Worm (Caenorhabditis elegans) whole organism, dauer: ENCODE measurements around the gene F16G10.8.

ENCODE experiments used
- unc-62 ChIP-seq: sonication (generic microtip); optimal IDR thresholded peaks from 2 replicates; lab custom pipeline; 2017; ENCODE audit warnings: missing biosample characterization, missing genetic modification reagents, missing genetic modification characterization

Gene F16G10.8

DNA sequence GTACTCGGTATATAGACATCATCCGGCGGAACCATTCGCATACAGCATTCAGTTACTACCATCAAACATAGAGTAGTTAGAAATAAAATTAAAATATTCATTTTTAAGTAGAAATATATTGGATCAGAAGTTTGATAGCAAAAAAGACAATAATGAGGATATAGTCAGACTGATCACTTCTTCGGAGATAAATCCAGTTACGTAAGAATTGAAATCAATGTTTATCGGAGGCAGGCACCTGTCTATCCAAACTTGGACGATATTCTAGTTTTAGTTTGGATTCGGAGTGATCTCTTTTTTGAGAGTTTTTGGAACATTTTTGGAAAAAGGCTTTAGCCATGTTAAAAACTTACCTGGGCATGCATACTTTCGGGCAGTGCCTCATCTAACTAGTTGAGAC, at the start of gene F16G10.8:
Gene F16G10.8 (minus strand): TSS at position 101 of the 400 bp plus-strand sequence.
- no peak for TF ChIP-seq unc-62 (GFP tag; lab: Kevin White, UChicago)

DNA sequence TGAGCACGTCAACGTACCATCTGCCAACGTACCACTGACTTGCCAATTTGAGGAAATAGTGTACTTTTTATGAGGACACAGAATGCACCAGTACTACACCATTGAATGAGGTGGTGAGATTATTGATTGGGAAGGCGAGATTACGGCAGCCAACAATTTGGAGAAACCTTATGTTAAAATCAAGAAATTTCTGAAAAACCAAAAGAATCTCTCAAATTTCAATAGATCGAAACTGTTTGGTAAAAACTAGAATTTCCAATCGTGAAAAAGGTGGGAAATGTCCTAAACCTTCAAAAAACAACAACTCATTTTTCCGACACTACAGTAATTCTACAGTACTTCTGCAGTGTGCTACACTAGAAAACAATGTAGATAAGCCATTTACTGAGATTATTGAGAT, 48.7 kb upstream of the F16G10.8 start, which contains the start of gene ceh-86:
Gene ceh-86 (minus strand): TSS at position 101 of the 400 bp plus-strand sequence.
- no peak for TF ChIP-seq unc-62 (GFP tag; lab: Kevin White, UChicago)

DNA sequence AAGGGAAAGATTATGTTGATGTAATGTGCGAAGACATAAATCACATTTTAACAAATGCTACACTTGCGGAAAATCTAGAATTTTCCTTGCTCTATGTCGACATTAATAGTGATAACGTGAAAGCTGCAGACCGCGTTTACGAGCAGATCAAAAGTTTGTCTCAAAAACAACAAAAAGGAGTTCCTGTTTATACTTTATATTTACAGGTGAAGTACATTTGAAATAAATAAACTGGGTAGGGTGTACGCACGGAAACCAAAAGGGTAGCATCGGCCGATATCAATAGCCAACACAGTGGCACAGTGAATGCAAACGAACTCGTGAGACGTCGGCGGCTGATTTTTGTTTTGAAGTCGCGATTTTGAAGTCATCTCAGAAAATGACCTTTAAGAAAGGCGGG, 39.2 kb upstream of the F16G10.8 start:
- no peak for TF ChIP-seq unc-62 (GFP tag; lab: Kevin White, UChicago)

DNA sequence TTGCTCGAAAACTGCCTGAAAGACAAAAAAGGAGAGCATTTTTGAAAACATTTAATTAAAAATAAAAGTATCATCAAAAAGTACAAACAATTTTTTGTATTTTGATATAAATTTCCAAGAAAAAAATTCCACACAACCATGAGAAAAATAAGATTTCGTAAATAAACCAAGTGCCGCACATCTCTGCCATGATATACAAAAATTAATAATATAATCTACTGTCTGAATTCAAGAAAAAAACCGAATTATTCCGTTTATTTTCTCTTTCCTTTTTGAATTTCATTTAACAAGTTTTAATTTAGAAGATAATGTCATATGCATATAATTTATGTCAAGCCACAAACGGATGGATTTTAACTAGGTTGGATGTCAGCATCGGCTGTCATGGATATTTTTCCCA, 38.7 kb upstream of the F16G10.8 start, which contains the start of gene F42G2.2:
Gene F42G2.2 (plus strand): TSS at position 301 of the 400 bp plus-strand sequence.
- no peak for TF ChIP-seq unc-62 (GFP tag; lab: Kevin White, UChicago)

DNA sequence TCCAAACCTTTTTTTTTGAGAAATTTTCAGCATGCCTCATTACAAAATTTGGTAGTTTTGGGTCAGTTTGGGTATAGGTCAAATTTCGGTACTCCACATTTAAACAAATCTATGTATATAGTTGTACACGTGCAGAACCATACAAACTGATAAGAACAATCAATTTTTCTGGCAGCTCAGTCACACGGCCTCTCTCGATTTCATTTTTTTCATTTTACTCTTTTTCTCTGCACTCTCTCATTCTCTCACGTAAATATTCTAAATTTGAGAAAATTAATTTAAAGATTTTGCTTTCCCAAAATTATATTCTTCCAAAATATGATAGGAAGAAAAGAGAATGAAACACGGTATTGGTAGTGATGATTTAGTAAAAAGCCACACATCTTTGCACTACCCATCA, 38.0 kb upstream of the F16G10.8 start:
- TF ChIP-seq unc-62 (GFP tag; lab: Kevin White, UChicago), result no peak

DNA sequence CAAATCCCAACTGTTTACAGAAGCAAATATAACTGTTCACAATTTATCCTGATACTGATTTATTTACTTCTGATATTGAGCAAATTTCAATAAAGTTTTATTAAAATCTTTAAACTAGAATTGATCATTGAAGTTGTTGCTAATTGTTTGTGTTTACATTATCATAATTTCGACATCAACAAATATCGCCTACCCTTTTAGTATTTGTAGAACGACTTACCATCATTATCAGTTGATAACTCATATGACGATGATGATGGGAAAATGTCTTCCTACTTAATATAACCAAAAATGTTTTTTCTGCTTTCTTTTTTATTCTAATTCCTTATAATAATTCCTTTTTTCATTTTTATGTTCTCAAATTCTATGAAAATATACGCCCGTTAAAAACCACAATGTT, 37.5 kb upstream of the F16G10.8 start:
- no peak for TF ChIP-seq unc-62 (GFP tag; lab: Kevin White, UChicago)

DNA sequence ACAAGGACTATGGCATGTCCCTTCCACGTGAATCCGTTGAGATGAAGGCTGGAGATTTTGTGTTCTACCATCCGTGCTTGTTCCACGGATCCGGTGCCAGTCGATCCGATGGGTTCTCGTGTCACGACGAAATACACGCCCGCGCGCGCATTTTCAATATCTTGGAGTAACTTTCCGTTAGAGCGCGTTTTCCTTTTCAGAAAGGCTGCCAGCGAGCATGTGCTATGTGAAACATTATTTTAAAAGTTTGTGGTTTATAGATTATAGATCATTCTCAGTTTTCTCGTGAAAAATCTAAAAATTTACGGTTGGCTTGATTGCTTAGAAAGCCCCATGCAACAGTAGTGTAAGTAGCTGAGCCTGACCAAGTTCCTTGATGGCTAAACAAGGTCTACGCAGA, 35.6 kb upstream of the F16G10.8 start, which contains the start of gene fbxc-20:
Gene fbxc-20 (plus strand): TSS at position 301 of the 400 bp plus-strand sequence.
- no peak for TF ChIP-seq unc-62 (GFP tag; lab: Kevin White, UChicago)

DNA sequence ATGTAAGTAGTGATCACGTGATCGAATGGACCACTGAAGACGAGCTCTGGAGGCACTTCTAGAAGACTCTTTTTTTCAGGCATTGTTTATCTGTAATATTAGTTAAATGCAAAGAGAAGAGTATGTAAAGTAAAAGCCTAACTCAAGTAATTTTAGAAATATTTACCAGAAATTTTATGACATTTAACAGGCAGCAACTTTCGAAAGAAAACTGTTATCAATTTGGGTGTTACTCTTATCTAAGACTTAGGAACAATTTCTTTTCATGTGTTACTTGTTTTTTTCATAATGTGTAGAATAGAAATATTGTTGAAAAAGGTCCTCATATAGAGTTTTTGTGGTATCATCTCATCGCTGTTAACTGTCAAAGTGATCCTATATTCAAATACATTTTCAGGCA, 34.7 kb upstream of the F16G10.8 start, which contains the start of the genes F42G2.5 and F42G2.7:
Gene F42G2.5 (minus strand): TSS at position 101 of the 400 bp plus-strand sequence.
Gene F42G2.7 (plus strand): TSS at position 270 of the 400 bp plus-strand sequence.
- TF ChIP-seq unc-62 (GFP tag; lab: Kevin White, UChicago), result no peak

DNA sequence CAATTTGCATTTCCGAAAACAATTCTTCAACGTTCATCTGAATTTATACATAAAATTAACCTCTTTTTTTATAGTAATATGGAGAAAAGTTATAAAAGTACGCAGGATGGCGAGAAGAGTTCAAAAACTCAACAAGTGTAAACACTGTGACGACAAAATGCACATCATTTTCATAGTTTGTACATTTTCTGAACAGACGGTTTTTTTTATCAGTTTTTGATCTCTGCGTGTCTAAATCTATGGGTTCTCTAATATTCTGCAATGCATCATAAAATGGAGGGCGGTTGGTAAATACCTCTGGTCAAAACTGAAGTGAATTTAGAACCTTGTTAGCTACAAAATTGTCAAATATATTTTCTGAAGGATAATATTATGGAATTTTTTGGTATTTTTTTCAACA, 32.2 kb upstream of the F16G10.8 start, which contains the start of gene fbxa-4:
Gene fbxa-4 (minus strand): TSS at position 93 of the 400 bp plus-strand sequence.
- TF ChIP-seq unc-62 (GFP tag; lab: Kevin White, UChicago), result no peak

DNA sequence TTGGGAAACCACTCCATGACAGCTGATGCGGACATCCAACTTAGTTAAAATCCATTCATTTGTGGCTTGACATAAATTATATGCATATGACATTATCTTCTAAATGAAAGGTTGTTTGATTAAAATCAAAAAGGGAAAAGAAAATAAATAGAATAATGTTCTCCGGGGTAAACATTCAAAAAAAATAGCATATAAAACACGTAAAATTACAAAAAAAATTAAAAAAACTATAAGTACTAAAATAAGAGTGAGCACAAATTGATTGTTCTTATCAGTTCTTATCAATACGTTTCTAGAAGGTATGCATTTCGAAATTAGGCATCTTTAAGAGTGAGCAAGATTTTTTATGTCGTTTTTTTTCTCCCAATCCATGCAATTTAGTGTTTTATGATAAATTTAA, 29.4 kb upstream of the F16G10.8 start, which contains the start of gene fbxa-182:
Gene fbxa-182 (minus strand): TSS at position 101 of the 400 bp plus-strand sequence.
- TF ChIP-seq unc-62 (GFP tag; lab: Kevin White, UChicago), result no peak

DNA sequence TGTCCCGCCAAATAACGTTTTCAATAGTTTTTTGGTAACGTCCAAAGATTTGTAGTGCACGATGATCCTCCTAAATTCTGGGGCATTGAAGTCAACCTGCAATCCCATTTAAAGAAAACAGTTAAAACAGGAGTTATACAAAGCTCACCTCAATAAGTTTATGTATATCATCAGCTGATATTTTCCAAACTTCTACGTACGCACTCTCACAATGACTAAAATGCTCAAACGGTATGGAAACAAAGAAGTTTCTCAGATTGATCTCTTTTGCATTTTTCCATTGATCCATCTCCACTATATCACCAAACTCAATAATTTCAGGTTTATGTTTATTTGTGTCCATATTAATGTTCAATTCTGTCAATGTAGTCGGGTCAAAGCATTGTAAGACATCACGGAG, 28.3 kb upstream of the F16G10.8 start:
- TF ChIP-seq unc-62 (GFP tag; lab: Kevin White, UChicago), result no peak

DNA sequence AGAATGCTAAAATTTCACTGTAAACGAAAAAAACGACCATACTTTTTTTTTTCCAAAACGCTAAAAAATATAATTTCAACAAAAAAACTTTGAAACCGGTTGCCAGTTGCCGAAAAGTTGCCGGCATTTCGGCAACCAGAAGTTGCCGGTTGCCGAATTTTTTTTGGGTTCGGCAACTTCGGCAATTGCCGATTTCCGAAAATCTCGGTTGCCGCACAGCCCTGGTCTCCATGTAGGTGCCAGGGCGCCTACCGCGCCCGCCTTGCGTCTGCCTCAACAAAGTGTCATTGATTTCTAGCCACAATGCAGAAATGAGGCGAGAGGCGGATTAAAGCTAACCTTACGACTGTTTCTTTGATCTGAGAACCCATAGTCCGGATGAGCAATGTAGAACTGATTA, 27.9 kb upstream of the F16G10.8 start:
- no peak for TF ChIP-seq unc-62 (GFP tag; lab: Kevin White, UChicago)

DNA sequence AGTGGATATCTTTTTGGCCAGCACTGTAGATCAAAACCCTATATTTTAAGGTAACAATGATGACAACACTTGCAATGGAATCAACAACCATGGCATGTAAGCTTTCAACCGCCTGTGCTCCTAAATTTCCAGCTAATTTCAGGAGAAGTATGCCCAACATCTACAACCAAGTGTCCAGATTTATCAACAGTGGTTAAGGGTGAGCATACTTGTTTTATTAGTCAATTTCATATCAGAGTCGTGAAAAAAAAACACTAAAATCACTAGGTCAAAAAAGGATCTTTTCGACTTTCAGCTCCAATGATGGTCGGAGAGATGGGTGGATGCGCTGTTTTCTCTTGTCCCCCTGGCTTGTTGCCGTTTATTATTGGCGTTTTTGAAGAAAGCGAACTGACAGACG, 20.8 kb upstream of the F16G10.8 start, which contains the start of gene F16G10.1:
Gene F16G10.1 (plus strand): TSS at position 301 of the 400 bp plus-strand sequence.
- TF ChIP-seq unc-62 (GFP tag; lab: Kevin White, UChicago), result no peak

DNA sequence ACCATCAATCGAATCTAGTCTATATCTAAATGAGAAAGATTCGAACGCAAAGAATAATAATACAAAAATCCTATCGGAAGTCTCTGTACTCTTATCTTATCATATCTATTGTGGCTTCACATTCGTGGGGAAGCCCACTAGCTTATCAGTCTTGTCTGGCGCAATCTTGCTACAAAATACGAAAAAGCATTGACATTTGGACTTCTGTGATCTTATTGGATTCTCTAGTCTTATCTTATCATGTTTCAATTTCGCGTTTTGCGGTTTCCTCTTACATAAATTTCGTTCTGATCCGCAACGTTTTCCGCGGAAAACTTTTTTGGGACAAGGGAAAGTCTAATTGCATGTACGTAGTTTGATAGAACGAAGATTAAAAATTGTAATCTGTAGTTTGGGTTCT, 16.6 kb upstream of the F16G10.8 start:
- no peak for TF ChIP-seq unc-62 (GFP tag; lab: Kevin White, UChicago)

DNA sequence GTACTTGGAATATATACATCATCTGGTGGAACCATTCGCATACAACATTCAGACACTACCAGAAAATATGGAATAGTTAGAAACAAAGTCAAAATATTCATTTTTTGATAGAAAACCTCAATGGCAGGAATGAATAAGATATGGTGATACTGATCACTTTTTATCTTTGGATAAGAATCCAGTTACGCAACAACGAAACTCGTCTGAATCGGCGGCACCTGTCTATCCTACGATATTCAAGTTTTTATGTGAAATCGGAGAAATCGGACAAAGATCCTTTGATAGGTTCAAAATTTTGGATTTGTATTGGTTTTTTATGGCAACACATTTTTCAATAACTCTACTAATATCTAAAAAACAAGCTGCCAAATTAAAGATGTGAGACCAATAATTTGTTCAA, 15.7 kb upstream of the F16G10.8 start, which contains the start of gene F16G10.14:
Gene F16G10.14 (minus strand): TSS at position 101 of the 400 bp plus-strand sequence.
- no peak for TF ChIP-seq unc-62 (GFP tag; lab: Kevin White, UChicago)

DNA sequence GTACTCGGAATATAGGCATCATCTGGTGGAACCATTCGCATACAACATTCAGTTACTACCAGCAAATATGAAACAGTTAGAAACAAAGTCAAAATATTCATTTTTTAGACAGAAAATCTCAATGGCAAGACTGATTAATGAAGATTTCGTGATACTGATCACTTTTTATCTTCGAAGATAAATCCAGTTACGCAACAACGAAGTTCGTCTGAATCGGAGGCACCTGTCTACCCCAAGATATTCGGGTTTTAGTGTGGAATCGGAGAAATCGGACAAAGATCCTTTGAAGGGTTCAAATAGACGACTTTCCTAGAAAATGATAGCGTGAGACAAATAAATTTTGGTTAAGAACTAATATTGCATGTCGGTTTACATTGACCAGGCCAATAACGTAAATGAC, 12.6 kb upstream of the F16G10.8 start, which contains the start of gene F16G10.13:
Gene F16G10.13 (minus strand): TSS at position 101 of the 400 bp plus-strand sequence.
- no peak for TF ChIP-seq unc-62 (GFP tag; lab: Kevin White, UChicago)

DNA sequence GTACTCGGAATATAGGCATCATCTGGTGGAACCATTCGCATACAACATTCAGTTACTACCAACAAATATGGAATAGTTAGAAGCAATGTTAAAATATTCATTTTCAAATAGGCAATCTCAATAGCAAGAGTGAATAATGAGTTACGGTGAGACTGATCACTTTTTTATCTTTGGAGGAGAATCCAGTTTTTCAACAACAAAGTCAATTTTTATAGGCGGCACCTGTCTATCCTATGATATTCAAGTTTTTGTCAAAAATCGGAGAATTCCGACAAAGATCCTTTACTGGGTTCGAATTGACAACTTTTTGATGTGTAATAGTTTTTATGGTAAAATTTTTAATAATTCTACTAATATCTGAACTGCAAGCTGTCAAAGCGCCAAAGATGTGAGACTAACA, 10.6 kb upstream of the F16G10.8 start, which contains the start of gene F16G10.11:
Gene F16G10.11 (minus strand): TSS at position 101 of the 400 bp plus-strand sequence.
- TF ChIP-seq unc-62 (GFP tag; lab: Kevin White, UChicago), result no peak
